Fruit fly (Drosophila melanogaster) whole organism, embryonic: ENCODE results near the gene SCCRO.

Experiments
- Ada2b ChIP-seq: fragments of 200-800 bp; sonication (Bioruptor generic); IDR thresholded peaks from 2 replicates; pipeline ENCODE4 v1.3.6; 2022; ENCODE audit warnings: missing biosample characterization, missing genetic modification characterization
- Bdp1 ChIP-seq: fragments of 200-800 bp; sonication (Bioruptor generic); optimal IDR thresholded peaks from 3 replicates; lab custom pipeline; 2016; ENCODE audit warnings: missing biosample characterization, missing genetic modification characterization
- CG10274 ChIP-seq: fragments of 200-800 bp; sonication (Bioruptor generic); optimal IDR thresholded peaks from 3 replicates; lab custom pipeline; 2017; ENCODE audit warnings: missing biosample characterization, mild to moderate bottlenecking, missing genetic modification characterization
- CG14860 ChIP-seq: fragments of 200-800 bp; sonication (Bioruptor generic); IDR thresholded peaks from 3 replicates; pipeline ENCODE4 v1.3.6; 2022; ENCODE audit warnings: missing biosample characterization, missing genetic modification characterization; ENCODE audit not compliant: partially characterized antibody
- CG15601 ChIP-seq: fragments of 200-800 bp; sonication (Bioruptor generic); optimal IDR thresholded peaks from 3 replicates; lab custom pipeline; 2019; ENCODE audit warnings: missing biosample characterization, mild to moderate bottlenecking, missing genetic modification characterization, moderate library complexity
- CG17359 ChIP-seq: fragments of 200-800 bp; sonication (Bioruptor generic); optimal IDR thresholded peaks from 3 replicates; lab custom pipeline; 2018; ENCODE audit warnings: missing biosample characterization, mild to moderate bottlenecking, missing genetic modification characterization, moderate library complexity
- CG2120 ChIP-seq: fragments of 200-800 bp; sonication (Bioruptor generic); optimal IDR thresholded peaks from 3 replicates; lab custom pipeline; 2016; ENCODE audit warnings: missing biosample characterization, missing genetic modification characterization
- CG2202 ChIP-seq: fragments of 200-800 bp; sonication (Bioruptor generic); optimal IDR thresholded peaks from 2 replicates; lab custom pipeline; 2018; ENCODE audit warnings: missing biosample characterization, mild to moderate bottlenecking, missing genetic modification characterization
- CG2712 ChIP-seq: fragments of 200-800 bp; optimal IDR thresholded peaks from 3 replicates; lab custom pipeline; 2019; ENCODE audit warnings: missing biosample characterization, mild to moderate bottlenecking, missing genetic modification characterization, moderate library complexity
- CG30431 ChIP-seq: fragments of 200-800 bp; sonication (Bioruptor generic); optimal IDR thresholded peaks from 2 replicates; lab custom pipeline; 2017; ENCODE audit warnings: missing biosample characterization, missing genetic modification characterization
- CG3847 ChIP-seq: fragments of 200-800 bp; sonication (Bioruptor generic); IDR thresholded peaks from 2 replicates; pipeline ENCODE4 v1.3.6; 2022; ENCODE audit warnings: missing biosample characterization, missing genetic modification characterization
- CG43689 ChIP-seq: fragments of 200-800 bp; sonication (Bioruptor generic); IDR thresholded peaks from 2 replicates; pipeline ENCODE4 v1.3.6; 2022; ENCODE audit warnings: missing biosample characterization, missing genetic modification characterization
- CG4424 ChIP-seq: fragments of 200-800 bp; sonication (Bioruptor generic); optimal IDR thresholded peaks from 3 replicates; lab custom pipeline; 2016; ENCODE audit warnings: missing biosample characterization, missing genetic modification characterization
- CG4617 ChIP-seq: fragments of 200-800 bp; sonication (Bioruptor generic); optimal IDR thresholded peaks from 3 replicates; lab custom pipeline; 2016; ENCODE audit warnings: missing biosample characterization, missing genetic modification characterization, borderline replicate concordance
- CG7556 ChIP-seq: fragments of 200-800 bp; sonication (Bioruptor generic); optimal IDR thresholded peaks from 2 replicates; lab custom pipeline; 2017; ENCODE audit warnings: missing biosample characterization, mild to moderate bottlenecking, missing genetic modification characterization
- CG8359 ChIP-seq: fragments of 200-800 bp; sonication (Bioruptor generic); optimal IDR thresholded peaks from 2 replicates; lab custom pipeline; 2017; ENCODE audit warnings: missing biosample characterization, mild to moderate bottlenecking, missing genetic modification characterization, borderline replicate concordance
- CG9797 ChIP-seq: fragments of 200-800 bp; sonication (Bioruptor generic); optimal IDR thresholded peaks from 3 replicates; lab custom pipeline; 2018; ENCODE audit warnings: missing biosample characterization, mild to moderate bottlenecking, missing genetic modification characterization
- CHES-1-like ChIP-seq: fragments of 200-800 bp; sonication (Bioruptor generic); optimal IDR thresholded peaks from 2 replicates; lab custom pipeline; 2016; ENCODE audit warnings: missing biosample characterization, missing genetic modification characterization
- D ChIP-seq, 2 experiments: fragments of 200-800 bp in 1 of 2; fragments of >200 bp in 1 of 2; sonication (Bioruptor generic) in 1 of 2; optimal IDR thresholded peaks; 2 replicates in 1 of 2; 3 replicates in 1 of 2; lab custom pipeline; 2017; ENCODE audit warnings: mild to moderate bottlenecking in 1 of 2, missing biosample characterization in 1 of 2, missing genetic modification characterization in 1 of 2, missing genetic modification reagents in 1 of 2
- Dbx ChIP-seq: fragments of 200-800 bp; sonication (Bioruptor generic); IDR thresholded peaks from 3 replicates; pipeline ENCODE4 v1.3.6; 2022; ENCODE audit warnings: missing biosample characterization, missing genetic modification characterization
- Deaf1 ChIP-seq: fragments of 200-800 bp; optimal IDR thresholded peaks from 3 replicates; lab custom pipeline; 2019; ENCODE audit warnings: missing biosample characterization, mild to moderate bottlenecking, missing genetic modification characterization, moderate library complexity
- Doc2 ChIP-seq: fragments of 200-800 bp; sonication (Bioruptor generic); IDR thresholded peaks from 2 replicates; pipeline ENCODE4 v1.3.6; 2022; ENCODE audit warnings: missing biosample characterization, missing genetic modification characterization
- Elba2 ChIP-seq: fragments of 200-800 bp; sonication (Bioruptor generic); optimal IDR thresholded peaks from 3 replicates; lab custom pipeline; 2016; ENCODE audit warnings: missing biosample characterization, missing genetic modification characterization
- Ets97D ChIP-seq: fragments of 200-800 bp; sonication (Bioruptor generic); optimal IDR thresholded peaks from 3 replicates; lab custom pipeline; 2016; ENCODE audit warnings: missing biosample characterization, missing genetic modification characterization
- HLH3B ChIP-seq: fragments of 200-800 bp; sonication (Bioruptor generic); IDR thresholded peaks from 2 replicates; pipeline ENCODE4 v1.3.6; 2022; ENCODE audit warnings: missing biosample characterization, missing genetic modification characterization
- HLH54F ChIP-seq: fragments of 200-800 bp; sonication (Bioruptor generic); optimal IDR thresholded peaks from 3 replicates; lab custom pipeline; 2016; ENCODE audit warnings: missing biosample characterization, missing genetic modification characterization
- Hsf ChIP-seq: fragments of 200-800 bp; sonication (Bioruptor generic); optimal IDR thresholded peaks from 3 replicates; lab custom pipeline; 2016; ENCODE audit warnings: missing biosample characterization, missing genetic modification characterization
- Max ChIP-seq: fragments of 200-800 bp; sonication (Bioruptor generic); optimal IDR thresholded peaks from 2 replicates; lab custom pipeline; 2016; ENCODE audit warnings: missing biosample characterization, mild to moderate bottlenecking, missing genetic modification characterization
- Pdp1 ChIP-seq, 2 experiments: fragments of 200-800 bp; sonication (Bioruptor generic); optimal IDR thresholded peaks; 3 replicates each; lab custom pipeline; 2016; ENCODE audit warnings: missing biosample characterization in 2 of 2, missing genetic modification characterization in 2 of 2, mild to moderate bottlenecking in 1 of 2, moderate library complexity in 1 of 2
- Ravus ChIP-seq: fragments of 200-800 bp; sonication (Bioruptor generic); IDR thresholded peaks from 2 replicates; pipeline ENCODE4 v1.3.6; 2022; ENCODE audit warnings: missing biosample characterization, missing genetic modification characterization
- Rx ChIP-seq: fragments of 200-800 bp; sonication (Bioruptor generic); IDR thresholded peaks from 2 replicates; pipeline ENCODE4 v1.3.6; 2022; ENCODE audit warnings: missing biosample characterization, missing genetic modification characterization
- Sox100B ChIP-seq: fragments of 200-800 bp; sonication (Bioruptor generic); optimal IDR thresholded peaks from 3 replicates; lab custom pipeline; 2018; ENCODE audit warnings: missing biosample characterization, mild to moderate bottlenecking, missing genetic modification characterization
- bsh ChIP-seq, 2 experiments: fragments of 200-800 bp; sonication (Bioruptor generic); optimal IDR thresholded peaks; 2 replicates each; lab custom pipeline; 2017 to 2018; ENCODE audit warnings: mild to moderate bottlenecking in 2 of 2, missing biosample characterization in 2 of 2, missing genetic modification characterization in 2 of 2, moderate library complexity in 1 of 2
- dimm ChIP-seq: fragments of 200-800 bp; sonication (Bioruptor generic); IDR thresholded peaks from 2 replicates; pipeline ENCODE4 v1.3.6; 2022; ENCODE audit warnings: missing biosample characterization, missing genetic modification characterization
- grau ChIP-seq: fragments of 200-800 bp; optimal IDR thresholded peaks from 3 replicates; lab custom pipeline; 2019; ENCODE audit warnings: missing biosample characterization, mild to moderate bottlenecking, missing genetic modification characterization, moderate library complexity
- grn ChIP-seq: fragments of 200-800 bp; sonication (Bioruptor generic); optimal IDR thresholded peaks from 3 replicates; lab custom pipeline; 2017; ENCODE audit warnings: missing biosample characterization, missing genetic modification characterization
- gsb ChIP-seq: fragments of 200-800 bp; sonication (Bioruptor generic); IDR thresholded peaks from 2 replicates; pipeline ENCODE4 v1.3.6; 2022; ENCODE audit warnings: missing biosample characterization, missing genetic modification characterization
- hkb ChIP-seq, 2 experiments: fragments of 200-800 bp in 1 of 2; fragments of >200 bp in 1 of 2; sonication (Bioruptor generic) in 1 of 2; IDR thresholded peaks in 1 of 2; optimal IDR thresholded peaks in 1 of 2; 2 replicates each; pipeline versions ENCODE4 v1.3.6 to Lab custom; 2017 to 2022; ENCODE audit warnings: missing biosample characterization in 1 of 2, missing genetic modification characterization in 1 of 2
- jing ChIP-seq: fragments of 200-800 bp; sonication (Bioruptor generic); optimal IDR thresholded peaks from 2 replicates; lab custom pipeline; 2018; ENCODE audit warnings: missing biosample characterization, mild to moderate bottlenecking, missing genetic modification characterization
- kah ChIP-seq: fragments of 200-800 bp; sonication (Bioruptor generic); optimal IDR thresholded peaks from 2 replicates; lab custom pipeline; 2018; ENCODE audit warnings: missing biosample characterization, mild to moderate bottlenecking, missing genetic modification characterization
- nom ChIP-seq: fragments of 200-800 bp; sonication (Bioruptor generic); optimal IDR thresholded peaks from 2 replicates; lab custom pipeline; 2017; ENCODE audit warnings: missing biosample characterization, missing genetic modification characterization, mild to moderate bottlenecking, moderate library complexity, missing genetic modification reagents
- p53 ChIP-seq: fragments of 200-800 bp; sonication (Bioruptor generic); optimal IDR thresholded peaks from 2 replicates; lab custom pipeline; 2016; ENCODE audit warnings: missing biosample characterization, missing genetic modification characterization
- prd ChIP-seq, 3 experiments: fragments of >200 bp in 2 of 3; fragments of 200-800 bp in 1 of 3; sonication (Bioruptor generic) in 1 of 3; optimal IDR thresholded peaks in 2 of 3; IDR thresholded peaks in 1 of 3; 2 replicates in 2 of 3; 3 replicates in 1 of 3; pipeline versions ENCODE4 v1.3.6 to Lab custom; 2017 to 2022; ENCODE audit warnings: missing biosample characterization in 1 of 3, missing genetic modification characterization in 1 of 3
- psq ChIP-seq: fragments of 200-800 bp; sonication (Bioruptor generic); optimal IDR thresholded peaks from 2 replicates; lab custom pipeline; 2017; ENCODE audit warnings: missing biosample characterization, missing genetic modification characterization
- schlank ChIP-seq: fragments of 200-800 bp; sonication (Bioruptor generic); optimal IDR thresholded peaks from 2 replicates; lab custom pipeline; 2018; ENCODE audit warnings: missing biosample characterization, mild to moderate bottlenecking, missing genetic modification characterization
- sens ChIP-seq: fragments of 200-800 bp; sonication (Bioruptor generic); peaks from one replicate; lab custom pipeline; 2016; ENCODE audit warnings: missing biosample characterization, missing genetic modification characterization
- sna ChIP-seq: fragments of 200-800 bp; sonication (Bioruptor generic); IDR thresholded peaks from 2 replicates; pipeline ENCODE4 v1.3.6; 2022; ENCODE audit warnings: missing biosample characterization, missing genetic modification characterization; ENCODE audit not compliant: partially characterized antibody
- so ChIP-seq: fragments of 200-800 bp; sonication (Bioruptor generic); IDR thresholded peaks from 3 replicates; pipeline ENCODE4 v1.3.6; 2022; ENCODE audit warnings: missing biosample characterization, missing genetic modification characterization
- vvl ChIP-seq: fragments of 200-800 bp; sonication (Bioruptor generic); IDR thresholded peaks from 2 replicates; pipeline ENCODE4 v1.3.6; 2022; ENCODE audit warnings: missing biosample characterization, missing genetic modification characterization

SCCRO gene

DNA sequence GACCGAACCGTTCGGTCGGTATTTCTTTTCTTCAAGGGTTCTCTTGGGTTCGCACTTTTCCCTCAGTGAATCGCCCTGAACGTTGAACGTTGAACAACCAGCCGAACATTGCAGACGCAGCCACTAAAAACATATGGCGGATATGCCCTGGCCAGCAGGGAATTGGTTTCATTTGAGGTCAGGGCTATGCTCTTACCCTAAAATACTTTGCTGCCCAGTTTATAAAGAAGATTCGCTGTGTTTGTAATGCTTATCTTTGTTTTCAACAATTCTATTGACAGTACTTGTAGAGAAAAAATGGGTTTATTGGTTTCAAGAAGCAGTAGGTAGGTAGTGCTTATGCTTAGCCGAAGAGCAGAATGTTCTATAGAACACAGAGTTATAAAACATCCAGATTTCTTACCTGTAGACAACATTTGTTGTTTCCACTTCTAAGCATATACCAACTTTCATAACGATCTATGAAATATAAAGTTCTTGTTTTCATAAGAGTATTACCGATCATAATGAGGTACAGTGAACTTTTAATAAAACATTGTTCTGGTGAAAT lies 32.0 kb downstream of the SCCRO start (continued):
- TF ChIP-seq CG4424 (GFP tag; lab: Kevin White, UChicago), result no peak
- no peak for TF ChIP-seq CG9797 (GFP tag; lab: Kevin White, UChicago)
- 0 out of 3 replicates have a peak, but pooled peaks have one; percentile 26 for TF ChIP-seq so (GFP tag; lab: Robert Waterston, UW)
- no peak for TF ChIP-seq psq (GFP tag; lab: Kevin White, UChicago)
- no peak for TF ChIP-seq Dbx (GFP tag; lab: Robert Waterston, UW)
- TF ChIP-seq Elba2 (GFP tag; lab: Kevin White, UChicago), result no peak
- no peak for TF ChIP-seq HLH54F
- no peak for TF ChIP-seq kah (GFP tag; lab: Kevin White, UChicago)
- no peak for TF ChIP-seq CG14860 (GFP tag; lab: Robert Waterston, UW)
- TF ChIP-seq Ada2b (GFP tag; lab: Robert Waterston, UW), result no peak
- no peak for TF ChIP-seq Deaf1 (tag; lab: Kevin White, UChicago)
- no peak for TF ChIP-seq dimm (GFP tag; lab: Robert Waterston, UW)
- no peak for TF ChIP-seq CHES-1-like (GFP tag; lab: Kevin White, UChicago)
- no peak for TF ChIP-seq CG4617 (GFP tag; lab: Kevin White, UChicago)
- TF ChIP-seq CG2712, result no peak
- TF ChIP-seq CG30431, result no peak
- TF ChIP-seq Ets97D, result no peak
- no peak for TF ChIP-seq Max (GFP tag; lab: Kevin White, UChicago)
- TF ChIP-seq schlank, result no peak
- TF ChIP-seq Rx, result no peak
- TF ChIP-seq CG10274 (GFP tag; lab: Kevin White, UChicago), result no peak
- TF ChIP-seq Doc2, result no peak
- TF ChIP-seq Bdp1 (GFP tag; lab: Kevin White, UChicago), result no peak
- TF ChIP-seq D (optimal IDR thresholded peaks at IDR 0.05; lab: Kevin White, UChicago), result peak; percentile 9
- TF ChIP-seq D (GFP tag; optimal IDR thresholded peaks at IDR 0.05; lab: Kevin White, UChicago), result peak; percentile 7
- TF ChIP-seq vvl (GFP tag; lab: Robert Waterston, UW), result no peak
- peak; percentile 23 for TF ChIP-seq grau
- TF ChIP-seq Ravus (GFP tag; lab: Robert Waterston, UW), result no peak
- no peak for TF ChIP-seq CG43689 (GFP tag; lab: Robert Waterston, UW)
- no peak for TF ChIP-seq HLH3B (GFP tag; lab: Robert Waterston, UW)
- TF ChIP-seq Pdp1 (GFP tag; optimal IDR thresholded peaks at IDR 0.05; lab: Kevin White, UChicago), result peak in 1 of 2 experiments; percentile 35
- no peak for TF ChIP-seq CG8359
- TF ChIP-seq sens (GFP tag; lab: Kevin White, UChicago), result peak; percentile 68
- TF ChIP-seq Sox100B (GFP tag; lab: Kevin White, UChicago), result no peak
- no peak for TF ChIP-seq p53 (GFP tag; lab: Kevin White, UChicago)
- TF ChIP-seq Hsf, result no peak
- TF ChIP-seq CG7556 (GFP tag; lab: Kevin White, UChicago), result no peak
- no peak for TF ChIP-seq hkb (optimal IDR thresholded peaks at IDR 0.05; lab: Kevin White, UChicago)
- TF ChIP-seq hkb (GFP tag; IDR thresholded peaks at IDR 0.05; lab: Robert Waterston, UW), result 0 out of 2 replicates have a peak, but pooled peaks have one; percentile 10
- TF ChIP-seq CG15601 (tag; lab: Kevin White, UChicago), result peak; percentile 37
- peak; percentile 42 for TF ChIP-seq CG2120 (GFP tag; lab: Kevin White, UChicago)
- no peak for TF ChIP-seq CG17359 (tag; lab: Kevin White, UChicago)
- no peak for TF ChIP-seq nom (GFP tag; lab: Kevin White, UChicago)
- no peak for TF ChIP-seq jing (GFP tag; lab: Kevin White, UChicago)
- peak; percentile 46 for TF ChIP-seq grn (GFP tag; lab: Kevin White, UChicago)
- TF ChIP-seq sna (GFP tag; lab: Robert Waterston, UW), result no peak
- TF ChIP-seq bsh (GFP tag; optimal IDR thresholded peaks at IDR 0.05; lab: Kevin White, UChicago), result peak in 1 of 2 experiments; percentile 29
- TF ChIP-seq CG3847 (GFP tag; lab: Robert Waterston, UW), result no peak
- TF ChIP-seq gsb (GFP tag; lab: Robert Waterston, UW), result no peak
- no peak for TF ChIP-seq prd (optimal IDR thresholded peaks at IDR 0.05; lab: Kevin White, UChicago)
- 0 out of 3 replicates have a peak, but pooled peaks have one; percentile 26 for TF ChIP-seq prd (GFP tag; IDR thresholded peaks at IDR 0.05; lab: Robert Waterston, UW)
- TF ChIP-seq CG2202 (tag; lab: Kevin White, UChicago), result no peak
